Fruit fly (Drosophila melanogaster) S2 (cell line): ENCODE measurements around the gene edin.

Experiments used
- CG8478 ChIP-seq: fragments of >200 bp; optimal IDR thresholded peaks from 2 replicates; lab custom pipeline; 2018
- CTCF ChIP-seq, 2 experiments: fragments of >200 bp; optimal IDR thresholded peaks; 2 replicates each; lab custom pipeline; 2018

- TF ChIP-seq CTCF (optimal IDR thresholded peaks at IDR 0.05; lab: Kevin White, UChicago): no peak
- no peak for TF ChIP-seq CG8478 (lab: Kevin White, UChicago)
Measured at dm6 chr3L:17494541-17494940, at the start of gene edin.
